Worm (Caenorhabditis elegans): ENCODE data around the gene F35F10.13.

DNA sequence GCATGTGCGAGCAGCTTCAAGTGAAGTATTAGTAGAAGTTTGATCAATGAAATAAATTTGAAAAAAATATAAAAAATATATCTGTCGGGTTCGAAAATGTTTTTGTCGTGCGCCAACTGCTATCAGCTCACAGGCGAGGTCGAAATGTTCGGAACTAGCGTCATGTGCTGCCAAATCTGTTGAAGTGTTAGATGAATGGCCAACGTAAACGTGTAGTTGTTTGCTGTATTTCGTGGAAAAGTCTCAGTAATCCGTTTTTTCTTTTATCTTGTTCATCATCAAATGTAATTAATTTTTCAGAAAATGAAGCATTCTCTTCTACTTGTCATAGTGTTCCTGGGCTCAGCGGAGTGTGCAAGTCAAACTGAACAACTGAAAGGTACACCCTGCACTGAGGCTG lies 31.0 kb upstream of the F35F10.13 start, which contains the start of gene C17B7.15:
- TF ChIP-seq C38D4.7 (GFP tag; optimal IDR thresholded peaks at IDR 0.05) (no peak), sox-4 (tag; optimal IDR thresholded peaks at IDR 0.05) (no peak), K02D7.2 (tag; optimal IDR thresholded peaks at IDR 0.05) (no peak), pqm-1 (tag; optimal IDR thresholded peaks at IDR 0.05) (no peak), dmd-4 (tag; optimal IDR thresholded peaks at IDR 0.05; ENCODE audit: borderline replicate concordance) (no peak)
